Fruit fly (Drosophila melanogaster) whole organism, embryonic: Measurements from ENCODE around the gene CG4611.

Source experiments
- Bdp1 ChIP-seq: fragments of 200-800 bp; sonication (Bioruptor generic); optimal IDR thresholded peaks from 3 replicates; lab custom pipeline; 2016; ENCODE audit warnings: missing biosample characterization, missing genetic modification characterization
- Bgb ChIP-seq: fragments of 200-800 bp; sonication (Bioruptor generic); IDR thresholded peaks from 2 replicates; pipeline ENCODE4 v1.3.6; 2022; ENCODE audit warnings: missing biosample characterization, missing genetic modification characterization; ENCODE audit not compliant: partially characterized antibody
- Bteb2 ChIP-seq: fragments of 200-800 bp; sonication (Bioruptor generic); optimal IDR thresholded peaks from 2 replicates; lab custom pipeline; 2016; ENCODE audit warnings: missing biosample characterization, missing genetic modification characterization
- CG10209 ChIP-seq: fragments of 200-800 bp; sonication (Bioruptor generic); optimal IDR thresholded peaks from 3 replicates; lab custom pipeline; 2017; ENCODE audit warnings: missing biosample characterization, mild to moderate bottlenecking, missing genetic modification characterization, missing genetic modification reagents
- CG1024 ChIP-seq: fragments of 200-800 bp; sonication (Bioruptor generic); IDR thresholded peaks from 2 replicates; pipeline ENCODE4 v1.3.6; 2022; ENCODE audit warnings: missing biosample characterization, missing genetic modification characterization
- CG11456 ChIP-seq: fragments of 200-800 bp; sonication (Bioruptor generic); IDR thresholded peaks from 3 replicates; pipeline ENCODE4 v1.3.6; 2022; ENCODE audit warnings: missing biosample characterization, missing genetic modification characterization
- CG12219 ChIP-seq: fragments of 200-800 bp; sonication (Bioruptor generic); optimal IDR thresholded peaks from 3 replicates; lab custom pipeline; 2018; ENCODE audit warnings: missing biosample characterization, mild to moderate bottlenecking, missing genetic modification characterization
- CG12236 ChIP-seq: fragments of 200-800 bp; sonication (Bioruptor generic); optimal IDR thresholded peaks from 2 replicates; lab custom pipeline; 2016; ENCODE audit warnings: missing biosample characterization, missing genetic modification characterization
- CG12744 ChIP-seq: fragments of 200-800 bp; sonication (Bioruptor generic); optimal IDR thresholded peaks from 2 replicates; lab custom pipeline; 2016; ENCODE audit warnings: missing biosample characterization, missing genetic modification characterization
- CG1792 ChIP-seq: fragments of 200-800 bp; sonication (Bioruptor generic); optimal IDR thresholded peaks from 2 replicates; lab custom pipeline; 2016; ENCODE audit warnings: missing biosample characterization, missing genetic modification characterization
- CG2129 ChIP-seq: fragments of 200-800 bp; sonication (Bioruptor generic); IDR thresholded peaks from 2 replicates; pipeline ENCODE4 v1.3.6; 2022; ENCODE audit warnings: missing biosample characterization, missing genetic modification characterization; ENCODE audit not compliant: partially characterized antibody
- CG30403 ChIP-seq: fragments of 200-800 bp; sonication (Bioruptor generic); optimal IDR thresholded peaks from 3 replicates; lab custom pipeline; 2016; ENCODE audit warnings: missing biosample characterization, missing genetic modification characterization
- CG3163 ChIP-seq: fragments of 200-800 bp; sonication (Bioruptor generic); optimal IDR thresholded peaks from 3 replicates; lab custom pipeline; 2016; ENCODE audit warnings: missing biosample characterization, missing genetic modification characterization
- CG34224 ChIP-seq: fragments of 200-800 bp; sonication (Bioruptor generic); IDR thresholded peaks from 3 replicates; pipeline ENCODE4 v1.3.6; 2022; ENCODE audit warnings: missing biosample characterization, missing genetic modification characterization; ENCODE audit not compliant: partially characterized antibody
- CG3995 ChIP-seq: fragments of 200-800 bp; sonication (Bioruptor generic); optimal IDR thresholded peaks from 3 replicates; lab custom pipeline; 2016; ENCODE audit warnings: missing biosample characterization, missing genetic modification characterization
- CG7839 ChIP-seq: fragments of 200-800 bp; sonication (Bioruptor generic); optimal IDR thresholded peaks from 3 replicates; lab custom pipeline; 2018; ENCODE audit warnings: missing biosample characterization, mild to moderate bottlenecking, missing genetic modification characterization, moderate library complexity
- CG8924 ChIP-seq: fragments of 200-800 bp; optimal IDR thresholded peaks from 3 replicates; lab custom pipeline; 2019; ENCODE audit warnings: missing biosample characterization, mild to moderate bottlenecking, missing genetic modification characterization, moderate library complexity
- CTCF ChIP-seq: fragments of 200-800 bp; sonication (Bioruptor generic); optimal IDR thresholded peaks from 2 replicates; lab custom pipeline; 2017; ENCODE audit warnings: missing biosample characterization, mild to moderate bottlenecking, missing genetic modification characterization, moderate library complexity
- D19B ChIP-seq: fragments of 200-800 bp; sonication (Bioruptor generic); optimal IDR thresholded peaks from 2 replicates; lab custom pipeline; 2017; ENCODE audit warnings: missing biosample characterization, mild to moderate bottlenecking, missing genetic modification characterization
- Fer3 ChIP-seq: fragments of 200-800 bp; sonication (Bioruptor generic); optimal IDR thresholded peaks from 2 replicates; lab custom pipeline; 2018; ENCODE audit warnings: missing biosample characterization, mild to moderate bottlenecking, missing genetic modification characterization, moderate library complexity
- GATAe ChIP-seq: fragments of 200-800 bp; sonication (Bioruptor generic); conservative IDR thresholded peaks from 2 replicates; pipeline ENCODE4 v1.3.6; 2022; ENCODE audit warnings: missing biosample characterization, missing genetic modification characterization
- Hand ChIP-seq: fragments of 200-800 bp; sonication (Bioruptor generic); optimal IDR thresholded peaks from 2 replicates; lab custom pipeline; 2017; ENCODE audit warnings: mild to moderate bottlenecking, missing biosample characterization, missing genetic modification reagents, missing genetic modification characterization
- HmgD ChIP-seq: fragments of 200-800 bp; sonication (Bioruptor generic); optimal IDR thresholded peaks from 3 replicates; lab custom pipeline; 2016; ENCODE audit warnings: missing biosample characterization, missing genetic modification characterization
- HmgZ ChIP-seq: fragments of 200-800 bp; sonication (Bioruptor generic); optimal IDR thresholded peaks from 2 replicates; lab custom pipeline; 2018; ENCODE audit warnings: missing biosample characterization, mild to moderate bottlenecking, missing genetic modification characterization
- Hr51 ChIP-seq, 2 experiments: fragments of 200-800 bp; sonication (Bioruptor generic); optimal IDR thresholded peaks; 2 replicates in 1 of 2; 3 replicates in 1 of 2; lab custom pipeline; 2016 to 2018; ENCODE audit warnings: missing biosample characterization in 2 of 2, missing genetic modification characterization in 2 of 2, mild to moderate bottlenecking in 1 of 2, moderate library complexity in 1 of 2
- Lim3 ChIP-seq: fragments of 200-800 bp; sonication (Bioruptor generic); IDR thresholded peaks from 2 replicates; pipeline ENCODE4 v1.3.6; 2022; ENCODE audit warnings: missing biosample characterization, missing genetic modification characterization
- NC2α ChIP-seq: fragments of 200-800 bp; sonication (Bioruptor generic); optimal IDR thresholded peaks from 2 replicates; lab custom pipeline; 2016; ENCODE audit warnings: missing biosample characterization, missing genetic modification characterization
- Nf-YA ChIP-seq: fragments of 200-800 bp; sonication (Bioruptor generic); IDR thresholded peaks from 2 replicates; pipeline ENCODE4 v1.3.6; 2022; ENCODE audit warnings: missing biosample characterization, missing genetic modification characterization
- Nf-YB ChIP-seq: fragments of 200-800 bp; sonication (Bioruptor generic); optimal IDR thresholded peaks from 3 replicates; lab custom pipeline; 2019; ENCODE audit warnings: missing biosample characterization, mild to moderate bottlenecking, missing genetic modification characterization, moderate library complexity
- Opbp ChIP-seq: fragments of 200-800 bp; sonication (Bioruptor generic); IDR thresholded peaks from 3 replicates; pipeline ENCODE4 v1.3.6; 2022; ENCODE audit warnings: missing biosample characterization, missing genetic modification characterization; ENCODE audit not compliant: partially characterized antibody
- Optix ChIP-seq: fragments of 200-800 bp; sonication (Bioruptor generic); IDR thresholded peaks from 3 replicates; pipeline ENCODE4 v1.3.6; 2022; ENCODE audit warnings: missing biosample characterization, missing genetic modification characterization
- Six4 ChIP-seq: fragments of 200-800 bp; sonication (Bioruptor generic); optimal IDR thresholded peaks from 2 replicates; lab custom pipeline; 2016; ENCODE audit warnings: missing biosample characterization, missing genetic modification characterization
- bab2 ChIP-seq: fragments of 200-800 bp; sonication (Bioruptor generic); optimal IDR thresholded peaks from 2 replicates; lab custom pipeline; 2016; ENCODE audit warnings: missing biosample characterization, missing genetic modification characterization
- ewg ChIP-seq: fragments of 200-800 bp; sonication (Bioruptor generic); optimal IDR thresholded peaks from 3 replicates; lab custom pipeline; 2017; ENCODE audit warnings: mild to moderate bottlenecking, missing biosample characterization, missing genetic modification reagents, missing genetic modification characterization
- fd102C ChIP-seq: fragments of 200-800 bp; sonication (Bioruptor generic); optimal IDR thresholded peaks from 2 replicates; lab custom pipeline; 2018; ENCODE audit warnings: missing biosample characterization, mild to moderate bottlenecking, missing genetic modification characterization, moderate library complexity
- gcm2 ChIP-seq: fragments of 200-800 bp; sonication (Bioruptor generic); optimal IDR thresholded peaks from 2 replicates; lab custom pipeline; 2016; ENCODE audit warnings: missing biosample characterization, missing genetic modification characterization
- hkb ChIP-seq, 2 experiments: fragments of 200-800 bp in 1 of 2; fragments of >200 bp in 1 of 2; sonication (Bioruptor generic) in 1 of 2; IDR thresholded peaks in 1 of 2; optimal IDR thresholded peaks in 1 of 2; 2 replicates each; pipeline versions ENCODE4 v1.3.6 to Lab custom; 2017 to 2022; ENCODE audit warnings: missing biosample characterization in 1 of 2, missing genetic modification characterization in 1 of 2
- jing ChIP-seq: fragments of 200-800 bp; sonication (Bioruptor generic); optimal IDR thresholded peaks from 2 replicates; lab custom pipeline; 2018; ENCODE audit warnings: missing biosample characterization, mild to moderate bottlenecking, missing genetic modification characterization
- klu ChIP-seq: fragments of 200-800 bp; sonication (Bioruptor generic); IDR thresholded peaks from 2 replicates; pipeline ENCODE4 v1.3.6; 2022; ENCODE audit warnings: missing biosample characterization, missing genetic modification characterization
- lmd ChIP-seq: fragments of 200-800 bp; sonication (Bioruptor generic); IDR thresholded peaks from 2 replicates; pipeline ENCODE4 v1.3.6; 2022; ENCODE audit warnings: missing biosample characterization, missing genetic modification characterization
- nerfin-2 ChIP-seq: fragments of 200-800 bp; sonication (Bioruptor generic); IDR thresholded peaks from 2 replicates; pipeline ENCODE4 v1.3.6; 2022; ENCODE audit warnings: missing biosample characterization, missing genetic modification characterization; ENCODE audit not compliant: partially characterized antibody
- nmo ChIP-seq: fragments of 200-800 bp; sonication (Bioruptor generic); optimal IDR thresholded peaks from 2 replicates; lab custom pipeline; 2018; ENCODE audit warnings: missing biosample characterization, mild to moderate bottlenecking, missing genetic modification characterization, moderate library complexity
- pan ChIP-seq, 4 experiments: fragments of >200 bp in 3 of 4; fragments of 200-800 bp in 1 of 4; sonication (Bioruptor generic) in 1 of 4; optimal IDR thresholded peaks in 3 of 4; IDR thresholded peaks in 1 of 4; 2 replicates each; pipeline versions ENCODE4 v1.3.6 to Lab custom; 2017 to 2022; ENCODE audit warnings: missing biosample characterization in 2 of 4, missing genetic modification characterization in 2 of 4, mixed read lengths in 1 of 4
- run ChIP-seq: fragments of 200-800 bp; sonication (Bioruptor generic); optimal IDR thresholded peaks from 3 replicates; lab custom pipeline; 2018; ENCODE audit warnings: missing biosample characterization, mild to moderate bottlenecking, missing genetic modification characterization
- sna ChIP-seq: fragments of 200-800 bp; sonication (Bioruptor generic); IDR thresholded peaks from 2 replicates; pipeline ENCODE4 v1.3.6; 2022; ENCODE audit warnings: missing biosample characterization, missing genetic modification characterization; ENCODE audit not compliant: partially characterized antibody
- stc ChIP-seq: fragments of 200-800 bp; sonication (Bioruptor generic); IDR thresholded peaks from 2 replicates; pipeline ENCODE4 v1.3.6; 2022; ENCODE audit warnings: missing biosample characterization, missing genetic modification characterization
- tgo ChIP-seq: fragments of 200-800 bp; sonication (Bioruptor generic); IDR thresholded peaks from 3 replicates; pipeline ENCODE4 v1.3.6; 2022; ENCODE audit warnings: missing biosample characterization, missing genetic modification characterization
- zen2 ChIP-seq: fragments of 200-800 bp; sonication (Bioruptor generic); IDR thresholded peaks from 3 replicates; pipeline ENCODE4 v1.3.6; 2022; ENCODE audit warnings: missing biosample characterization, missing genetic modification characterization; ENCODE audit not compliant: partially characterized antibody

The CG4611 gene

dm6 chr3L:5154917-5155613 lies 18.9 kb downstream of the CG4611 start (continued):
- TF ChIP-seq Hr51 (GFP tag; optimal IDR thresholded peaks at IDR 0.05; lab: Kevin White, UChicago): peak; percentile 54 to 85
- TF ChIP-seq CG30403: peak; percentile 81
- peak; percentile 74 for TF ChIP-seq Bteb2 (GFP tag; lab: Kevin White, UChicago)
- TF ChIP-seq bab2: peak; percentile 69
- TF ChIP-seq CG1024 (GFP tag; lab: Robert Waterston, UW): peak; percentile 56; the same call in 1 of the 2 replicates
- peak; percentile 48 for TF ChIP-seq CG12236 (GFP tag; lab: Kevin White, UChicago)
- TF ChIP-seq run (tag; lab: Kevin White, UChicago): peak; percentile 41
- peak; percentile 17 for TF ChIP-seq CG3995 (GFP tag; lab: Kevin White, UChicago)
- TF ChIP-seq CG7839 (tag; lab: Kevin White, UChicago): peak; percentile 81
- TF ChIP-seq HmgD (GFP tag; lab: Kevin White, UChicago): no peak
- TF ChIP-seq NC2α (GFP tag; lab: Kevin White, UChicago): peak; percentile 12
- TF ChIP-seq Optix (GFP tag; lab: Robert Waterston, UW): no peak; the same call in 1 of the 3 replicates
- no peak for TF ChIP-seq Bgb (GFP tag; lab: Robert Waterston, UW)
- peak; percentile 84 for TF ChIP-seq Hand (GFP tag; lab: Kevin White, UChicago)
- TF ChIP-seq tgo: peak; percentile 88
- TF ChIP-seq ewg (GFP tag; lab: Kevin White, UChicago): peak; percentile 42
- TF ChIP-seq gcm2 (GFP tag; lab: Kevin White, UChicago): peak; percentile 21
- no peak for TF ChIP-seq jing (GFP tag; lab: Kevin White, UChicago)
- no peak for TF ChIP-seq Lim3 (GFP tag; lab: Robert Waterston, UW)
- no peak for TF ChIP-seq pan (optimal IDR thresholded peaks at IDR 0.05; lab: Kevin White, UChicago)
- TF ChIP-seq pan (GFP tag; optimal IDR thresholded peaks at IDR 0.05 in 1 of 2, IDR thresholded peaks at IDR 0.05 in 1 of 2): no peak
- TF ChIP-seq CG1792 (GFP tag; lab: Kevin White, UChicago): peak; percentile 35
- no peak for TF ChIP-seq CG2129 (GFP tag; lab: Robert Waterston, UW)
- TF ChIP-seq D19B (GFP tag; lab: Kevin White, UChicago): peak; percentile 51
- 0 out of 2 replicates have a peak, but pooled peaks have one; percentile 41 for TF ChIP-seq GATAe (GFP tag; lab: Robert Waterston, UW)
- no peak for TF ChIP-seq Opbp (GFP tag; lab: Robert Waterston, UW)
- TF ChIP-seq hkb (optimal IDR thresholded peaks at IDR 0.05; lab: Kevin White, UChicago): no peak
- peak; percentile 90 for TF ChIP-seq hkb (GFP tag; IDR thresholded peaks at IDR 0.05; lab: Robert Waterston, UW)
- TF ChIP-seq fd102C: no peak
- peak; percentile 52; the same call in 1 of the 2 replicates for TF ChIP-seq Nf-YA (GFP tag; lab: Robert Waterston, UW)
- peak; percentile 51 for TF ChIP-seq nmo (GFP tag; lab: Kevin White, UChicago)
- TF ChIP-seq Nf-YB (GFP tag; lab: Kevin White, UChicago): no peak
- TF ChIP-seq CG8924 (tag; lab: Kevin White, UChicago): no peak
- TF ChIP-seq stc (GFP tag; lab: Robert Waterston, UW): peak; percentile 85
- peak; percentile 55 for TF ChIP-seq CG12219 (GFP tag; lab: Kevin White, UChicago)
- no peak for TF ChIP-seq zen2 (GFP tag; lab: Robert Waterston, UW)
- no peak; the same call in 1 of the 2 replicates for TF ChIP-seq lmd (GFP tag; lab: Robert Waterston, UW)
- TF ChIP-seq CG3163 (GFP tag; lab: Kevin White, UChicago): peak; percentile 52
- TF ChIP-seq Six4 (GFP tag; lab: Kevin White, UChicago): peak; percentile 53
- TF ChIP-seq CG11456 (GFP tag; lab: Robert Waterston, UW): peak; percentile 81
- TF ChIP-seq Fer3 (tag; lab: Kevin White, UChicago): peak; percentile 74
- TF ChIP-seq sna (GFP tag; lab: Robert Waterston, UW): no peak
- TF ChIP-seq klu (GFP tag; lab: Robert Waterston, UW): peak; percentile 44; the same call in 1 of the 2 replicates
- no peak for TF ChIP-seq Bdp1 (GFP tag; lab: Kevin White, UChicago)
- TF ChIP-seq HmgZ (tag; lab: Kevin White, UChicago): peak; percentile 77
- TF ChIP-seq nerfin-2 (GFP tag; lab: Robert Waterston, UW): no peak
- TF ChIP-seq CG10209: peak; percentile 59
- TF ChIP-seq CTCF: no peak
- TF ChIP-seq CG12744 (GFP tag; lab: Kevin White, UChicago): peak; percentile 39
- no peak for TF ChIP-seq CG34224
